Fruit fly (Drosophila melanogaster) whole organism, embryonic: ENCODE measurements around the gene roq.
A peak's percentile ranks its signal among the peaks of the same experiment; 100 is the strongest.

ENCODE experiments used
- Abd-B ChIP-seq: fragments of 200-800 bp; sonication (Bioruptor generic); optimal IDR thresholded peaks from 2 replicates; lab custom pipeline; 2018; ENCODE audit warnings: missing biosample characterization, mild to moderate bottlenecking, missing genetic modification characterization, moderate library complexity
- CG10147 ChIP-seq: fragments of 200-800 bp; sonication (Bioruptor generic); optimal IDR thresholded peaks from 2 replicates; lab custom pipeline; 2019; ENCODE audit warnings: missing biosample characterization, mild to moderate bottlenecking, missing genetic modification characterization, moderate library complexity
- CG11247 ChIP-seq: fragments of 200-800 bp; sonication (Bioruptor generic); IDR thresholded peaks from 2 replicates; pipeline ENCODE4 v1.3.6; 2022; ENCODE audit warnings: missing biosample characterization, missing genetic modification characterization
- CG14667 ChIP-seq: fragments of 200-800 bp; sonication (Bioruptor generic); IDR thresholded peaks from 2 replicates; pipeline ENCODE4 v1.3.6; 2022; ENCODE audit warnings: missing biosample characterization, missing genetic modification characterization
- CG15011 ChIP-seq: fragments of 200-800 bp; sonication (Bioruptor generic); optimal IDR thresholded peaks from 3 replicates; lab custom pipeline; 2018; ENCODE audit warnings: missing biosample characterization, mild to moderate bottlenecking, missing genetic modification characterization
- CG15696 ChIP-seq: fragments of 200-800 bp; sonication (Bioruptor generic); optimal IDR thresholded peaks from 2 replicates; lab custom pipeline; 2019; ENCODE audit warnings: missing biosample characterization, mild to moderate bottlenecking, missing genetic modification characterization, moderate library complexity
- CG17186 ChIP-seq: fragments of 200-800 bp; sonication (Bioruptor generic); optimal IDR thresholded peaks from 3 replicates; lab custom pipeline; 2017; ENCODE audit warnings: missing biosample characterization, missing genetic modification reagents, missing genetic modification characterization
- CG17361 ChIP-seq: fragments of 200-800 bp; sonication (Bioruptor generic); IDR thresholded peaks from 3 replicates; pipeline ENCODE4 v1.3.6; 2022; ENCODE audit warnings: missing biosample characterization, missing genetic modification characterization
- CG18262 ChIP-seq: fragments of 200-800 bp; optimal IDR thresholded peaks from 3 replicates; lab custom pipeline; 2019; ENCODE audit warnings: missing biosample characterization, mild to moderate bottlenecking, missing genetic modification characterization, moderate library complexity
- CG30020 ChIP-seq: fragments of 200-800 bp; optimal IDR thresholded peaks from 2 replicates; lab custom pipeline; 2019; ENCODE audit warnings: missing biosample characterization, mild to moderate bottlenecking, missing genetic modification characterization, moderate library complexity
- CG3065 ChIP-seq: fragments of 200-800 bp; sonication (Bioruptor generic); optimal IDR thresholded peaks from 2 replicates; lab custom pipeline; 2016; ENCODE audit warnings: missing biosample characterization, missing genetic modification characterization
- CG32767 ChIP-seq: fragments of 200-800 bp; sonication (Bioruptor generic); IDR thresholded peaks from 2 replicates; pipeline ENCODE4 v1.3.6; 2022; ENCODE audit warnings: missing biosample characterization, missing genetic modification characterization
- CG4820 ChIP-seq: fragments of 200-800 bp; sonication (Bioruptor generic); optimal IDR thresholded peaks from 3 replicates; lab custom pipeline; 2016; ENCODE audit warnings: missing biosample characterization, missing genetic modification characterization
- CG5180 ChIP-seq: fragments of 200-800 bp; sonication (Bioruptor generic); optimal IDR thresholded peaks from 3 replicates; lab custom pipeline; 2017; ENCODE audit warnings: missing biosample characterization, missing genetic modification characterization, mild to moderate bottlenecking, moderate library complexity, missing genetic modification reagents
- CG6854 ChIP-seq: fragments of 200-800 bp; sonication (Bioruptor generic); optimal IDR thresholded peaks from 3 replicates; lab custom pipeline; 2017; ENCODE audit warnings: missing biosample characterization, mild to moderate bottlenecking, missing genetic modification characterization
- CG7357 ChIP-seq: fragments of 200-800 bp; sonication (Bioruptor generic); IDR thresholded peaks from 3 replicates; pipeline ENCODE4 v1.3.6; 2022; ENCODE audit warnings: missing biosample characterization, missing genetic modification characterization
- CG8281 ChIP-seq: fragments of 200-800 bp; sonication (Bioruptor generic); optimal IDR thresholded peaks from 2 replicates; lab custom pipeline; 2018; ENCODE audit warnings: missing biosample characterization, mild to moderate bottlenecking, missing genetic modification characterization, moderate library complexity
- CG9727 ChIP-seq: fragments of 200-800 bp; sonication (Bioruptor generic); optimal IDR thresholded peaks from 3 replicates; lab custom pipeline; 2017; ENCODE audit warnings: missing biosample characterization, mild to moderate bottlenecking, missing genetic modification characterization
- Deaf1 ChIP-seq: fragments of 200-800 bp; optimal IDR thresholded peaks from 3 replicates; lab custom pipeline; 2019; ENCODE audit warnings: missing biosample characterization, mild to moderate bottlenecking, missing genetic modification characterization, moderate library complexity
- Dek ChIP-seq: fragments of 200-800 bp; sonication (Bioruptor generic); optimal IDR thresholded peaks from 3 replicates; lab custom pipeline; 2019; ENCODE audit warnings: missing biosample characterization, mild to moderate bottlenecking, missing genetic modification characterization, moderate library complexity
- HLH4C ChIP-seq: fragments of 200-800 bp; sonication (Bioruptor generic); IDR thresholded peaks from 3 replicates; pipeline ENCODE4 v1.3.6; 2022; ENCODE audit warnings: missing biosample characterization, missing genetic modification characterization; ENCODE audit not compliant: partially characterized antibody
- Hr51 ChIP-seq, 2 experiments: fragments of 200-800 bp; sonication (Bioruptor generic); optimal IDR thresholded peaks; 2 replicates in 1 of 2; 3 replicates in 1 of 2; lab custom pipeline; 2016 to 2018; ENCODE audit warnings: missing biosample characterization in 2 of 2, missing genetic modification characterization in 2 of 2, mild to moderate bottlenecking in 1 of 2, moderate library complexity in 1 of 2
- Lhr ChIP-seq: fragments of 200-800 bp; sonication (Bioruptor generic); optimal IDR thresholded peaks from 3 replicates; lab custom pipeline; 2017; ENCODE audit warnings: mild to moderate bottlenecking, missing biosample characterization, missing genetic modification reagents, missing genetic modification characterization
- Max ChIP-seq: fragments of 200-800 bp; sonication (Bioruptor generic); optimal IDR thresholded peaks from 2 replicates; lab custom pipeline; 2016; ENCODE audit warnings: missing biosample characterization, mild to moderate bottlenecking, missing genetic modification characterization
- Mrtf ChIP-seq: fragments of 200-800 bp; sonication (Bioruptor generic); IDR thresholded peaks from 3 replicates; pipeline ENCODE4 v1.3.6; 2022; ENCODE audit warnings: missing biosample characterization, missing genetic modification characterization
- Myb ChIP-seq: fragments of 200-800 bp; sonication (Bioruptor generic); optimal IDR thresholded peaks from 2 replicates; lab custom pipeline; 2016; ENCODE audit warnings: missing biosample characterization, missing genetic modification characterization
- Nf-YB ChIP-seq: fragments of 200-800 bp; sonication (Bioruptor generic); optimal IDR thresholded peaks from 3 replicates; lab custom pipeline; 2019; ENCODE audit warnings: missing biosample characterization, mild to moderate bottlenecking, missing genetic modification characterization, moderate library complexity
- Rfx ChIP-seq: fragments of 200-800 bp; sonication (Bioruptor generic); IDR thresholded peaks from 2 replicates; pipeline ENCODE4 v1.3.6; 2022; ENCODE audit warnings: missing biosample characterization, missing genetic modification characterization
- Rx ChIP-seq: fragments of 200-800 bp; sonication (Bioruptor generic); IDR thresholded peaks from 2 replicates; pipeline ENCODE4 v1.3.6; 2022; ENCODE audit warnings: missing biosample characterization, missing genetic modification characterization
- Sry-δ ChIP-seq: fragments of 200-800 bp; sonication (Bioruptor generic); optimal IDR thresholded peaks from 2 replicates; lab custom pipeline; 2016; ENCODE audit warnings: missing biosample characterization, missing genetic modification characterization
- ara ChIP-seq: fragments of 200-800 bp; sonication (Bioruptor generic); IDR thresholded peaks from 2 replicates; pipeline ENCODE4 v1.3.6; 2022; ENCODE audit warnings: missing biosample characterization, missing genetic modification characterization
- ash1 ChIP-seq: fragments of 200-800 bp; sonication (Bioruptor generic); optimal IDR thresholded peaks from 2 replicates; lab custom pipeline; 2018; ENCODE audit warnings: missing biosample characterization, mild to moderate bottlenecking, missing genetic modification characterization
- caup ChIP-seq: fragments of 200-800 bp; sonication (Bioruptor generic); optimal IDR thresholded peaks from 3 replicates; lab custom pipeline; 2017; ENCODE audit warnings: missing biosample characterization, mild to moderate bottlenecking, missing genetic modification characterization, moderate library complexity; ENCODE audit not compliant: severe bottlenecking
- cg ChIP-seq: fragments of 200-800 bp; sonication (Bioruptor generic); optimal IDR thresholded peaks from 3 replicates; lab custom pipeline; 2019; ENCODE audit warnings: missing biosample characterization, mild to moderate bottlenecking, missing genetic modification characterization, moderate library complexity
- chinmo ChIP-seq: fragments of 200-800 bp; sonication (Bioruptor generic); IDR thresholded peaks from 4 replicates; pipeline ENCODE4 v1.3.6; 2022; ENCODE audit warnings: missing biosample characterization, missing genetic modification characterization; ENCODE audit not compliant: partially characterized antibody
- chm ChIP-seq: fragments of 200-800 bp; sonication (Bioruptor generic); IDR thresholded peaks from 2 replicates; pipeline ENCODE4 v1.3.6; 2022; ENCODE audit warnings: missing biosample characterization, missing genetic modification characterization
- dysf ChIP-seq: fragments of 200-800 bp; sonication (Bioruptor generic); IDR thresholded peaks from 3 replicates; pipeline ENCODE4 v1.3.6; 2022; ENCODE audit warnings: missing biosample characterization, missing genetic modification characterization
- knrl ChIP-seq: fragments of 200-800 bp; sonication (Bioruptor generic); IDR thresholded peaks from 3 replicates; pipeline ENCODE4 v1.3.6; 2022; ENCODE audit warnings: missing biosample characterization, missing genetic modification characterization; ENCODE audit not compliant: partially characterized antibody
- lbe ChIP-seq: fragments of 200-800 bp; sonication (Bioruptor generic); optimal IDR thresholded peaks from 2 replicates; lab custom pipeline; 2016; ENCODE audit warnings: missing biosample characterization, mild to moderate bottlenecking, missing genetic modification characterization
- pfk ChIP-seq: fragments of 200-800 bp; sonication (Bioruptor generic); optimal IDR thresholded peaks from 2 replicates; lab custom pipeline; 2018; ENCODE audit warnings: missing biosample characterization, mild to moderate bottlenecking, missing genetic modification characterization, moderate library complexity
- ranshi ChIP-seq: fragments of 200-800 bp; sonication (Bioruptor generic); IDR thresholded peaks from 2 replicates; pipeline ENCODE4 v1.3.6; 2022; ENCODE audit warnings: missing biosample characterization, missing genetic modification characterization
- slbo ChIP-seq: fragments of 200-800 bp; sonication (Bioruptor generic); IDR thresholded peaks from 2 replicates; pipeline ENCODE4 v1.3.6; 2022; ENCODE audit warnings: missing biosample characterization, missing genetic modification characterization
- slou ChIP-seq: fragments of 200-800 bp; sonication (Bioruptor generic); optimal IDR thresholded peaks from 3 replicates; lab custom pipeline; 2016; ENCODE audit warnings: missing biosample characterization, missing genetic modification characterization
- trem ChIP-seq: fragments of 200-800 bp; optimal IDR thresholded peaks from 3 replicates; lab custom pipeline; 2019; ENCODE audit warnings: missing biosample characterization, mild to moderate bottlenecking, missing genetic modification characterization, moderate library complexity
- vvl ChIP-seq: fragments of 200-800 bp; sonication (Bioruptor generic); IDR thresholded peaks from 2 replicates; pipeline ENCODE4 v1.3.6; 2022; ENCODE audit warnings: missing biosample characterization, missing genetic modification characterization

roq gene

DNA sequence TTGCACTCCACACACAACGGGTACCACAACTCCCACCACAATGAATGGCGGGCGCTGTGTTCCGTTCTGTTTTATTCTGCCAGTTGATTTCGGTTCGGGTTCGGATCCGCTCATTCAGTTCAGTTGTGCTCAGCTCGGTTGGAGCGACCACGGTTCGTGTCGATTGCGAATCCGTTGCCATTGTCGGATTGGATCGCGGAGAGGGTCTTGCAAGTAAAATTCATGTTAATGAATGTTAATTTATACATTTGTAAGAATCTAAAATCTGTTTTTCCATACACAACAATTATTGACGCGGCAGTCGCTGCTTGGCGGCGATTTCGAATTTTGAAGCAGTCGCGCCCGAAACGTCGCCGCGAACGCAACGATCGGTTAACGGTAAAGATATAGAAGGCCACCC, 16.1 kb upstream of the roq start, which contains the start of gene Gagr:
Gene Gagr, plus strand, starts transcription at position 81 of the 400 bp plus-strand sequence.
- TF ChIP-seq CG3065 (GFP tag; lab: Kevin White, UChicago) (no peak), vvl (peak; percentile 65; the same call in 1 of the 2 replicates), CG30020 (tag; lab: Kevin White, UChicago) (no peak), CG15696 (no peak), CG32767 (no peak), Abd-B (GFP tag; lab: Kevin White, UChicago) (no peak), Deaf1 (tag; lab: Kevin White, UChicago) (peak; percentile 77), cg (GFP tag; lab: Kevin White, UChicago) (no peak), Nf-YB (GFP tag; lab: Kevin White, UChicago) (no peak), CG9727 (GFP tag; lab: Kevin White, UChicago) (no peak), CG10147 (no peak), Max (no peak), slbo (GFP tag; lab: Robert Waterston, UW) (0 out of 2 replicates have a peak, but pooled peaks have one; percentile 25), CG8281 (tag; lab: Kevin White, UChicago) (no peak), CG7357 (GFP tag; lab: Robert Waterston, UW) (no peak), pfk (no peak), chinmo (GFP tag; lab: Robert Waterston, UW) (0 out of 4 replicates have a peak, but pooled peaks have one; percentile 60), Hr51 (GFP tag; optimal IDR thresholded peaks at IDR 0.05; lab: Kevin White, UChicago) (no peak), CG18262 (tag; lab: Kevin White, UChicago) (no peak), caup (GFP tag; lab: Kevin White, UChicago) (no peak), lbe (GFP tag; lab: Kevin White, UChicago) (no peak), knrl (GFP tag; lab: Robert Waterston, UW) (no peak), Dek (tag; lab: Kevin White, UChicago) (no peak), Myb (GFP tag; lab: Kevin White, UChicago) (no peak), CG11247 (no peak), Rfx (GFP tag; lab: Robert Waterston, UW) (0 out of 2 replicates have a peak, but pooled peaks have one; percentile 22), Rx (GFP tag; lab: Robert Waterston, UW) (0 out of 2 replicates have a peak, but pooled peaks have one; percentile 10), CG5180 (peak; percentile 40), slou (GFP tag; lab: Kevin White, UChicago) (no peak), Mrtf (no peak), CG17361 (GFP tag; lab: Robert Waterston, UW) (no peak), HLH4C (no peak), CG6854 (GFP tag; lab: Kevin White, UChicago) (no peak), trem (no peak), CG17186 (GFP tag; lab: Kevin White, UChicago) (no peak), ash1 (GFP tag; lab: Kevin White, UChicago) (no peak), chm (GFP tag; lab: Robert Waterston, UW) (no peak), ara (GFP tag; lab: Robert Waterston, UW) (no peak), Sry-δ (GFP tag; lab: Kevin White, UChicago) (no peak), dysf (GFP tag; lab: Robert Waterston, UW) (no peak), CG4820 (GFP tag; lab: Kevin White, UChicago) (no peak), ranshi (GFP tag; lab: Robert Waterston, UW) (no peak), Lhr (GFP tag; lab: Kevin White, UChicago) (no peak), CG15011 (GFP tag; lab: Kevin White, UChicago) (no peak), CG14667 (GFP tag; lab: Robert Waterston, UW) (no peak)
